Worm (Caenorhabditis elegans): ENCODE measurements around the gene F53H4.4.
A peak's percentile ranks its signal among the peaks of the same experiment; 100 is the strongest.

ce11 chrX:15865868-15866555 lies at the start of gene F53H4.4, which contains the start of gene csb-1:
- TF ChIP-seq snpc-4 (tag; optimal IDR thresholded peaks at IDR 0.05), result peak; percentile 37
- no peak for TF ChIP-seq T26A8.4 (GFP tag; IDR thresholded peaks at IDR 0.05)
- TF ChIP-seq fos-1 (tag; optimal IDR thresholded peaks at IDR 0.05), result no peak
- no peak for TF ChIP-seq lin-39 (tag; optimal IDR thresholded peaks at IDR 0.05)
